Worm (Caenorhabditis elegans): ENCODE results near the gene Y80D3A.8.

DNA sequence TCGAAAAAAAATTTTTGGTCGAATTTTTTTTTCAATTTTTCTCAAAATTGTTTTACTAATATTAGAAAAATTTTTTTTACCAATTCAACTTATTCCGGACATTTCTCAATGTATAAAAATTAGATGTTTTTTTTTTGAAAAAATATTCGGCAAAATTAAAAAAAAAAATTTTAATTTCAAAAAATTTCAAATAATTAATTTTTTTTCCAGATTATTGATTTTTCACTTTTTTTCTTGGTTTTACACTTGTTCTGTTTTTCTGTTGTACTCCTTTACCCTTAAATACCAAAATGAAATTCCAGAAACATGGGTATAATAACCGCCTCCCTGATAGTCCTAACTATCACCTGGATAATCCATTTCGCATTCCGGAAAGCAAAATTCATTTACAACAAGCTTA, 28.7 kb upstream of the Y80D3A.8 start, which contains the start of gene cyp-42A1:
- no peak for TF ChIP-seq ceh-48 (tag; optimal IDR thresholded peaks at IDR 0.05)
- TF ChIP-seq ref-2 (tag; optimal IDR thresholded peaks at IDR 0.05): no peak
- TF ChIP-seq zip-5 (tag; optimal IDR thresholded peaks at IDR 0.05): no peak
- TF ChIP-seq pqm-1 (tag; optimal IDR thresholded peaks at IDR 0.05): no peak
- TF ChIP-seq sox-2 (GFP tag; IDR thresholded peaks at IDR 0.05): no peak
- no peak for TF ChIP-seq ceh-9 (tag; optimal IDR thresholded peaks at IDR 0.05)
- TF ChIP-seq pha-4 (tag; optimal IDR thresholded peaks at IDR 0.05): no peak
- TF ChIP-seq nhr-11 (tag; optimal IDR thresholded peaks at IDR 0.05): no peak
